Fruit fly (Drosophila melanogaster): ENCODE data around the gene Amt.

Gene Amt

dm6 chr3R:15225279-15225730, 23.6 kb downstream of the Amt start, which contains the start of the genes CG31344 and Caf1-55 (continued):
- TF ChIP-seq tna (GFP tag; IDR thresholded peaks at IDR 0.05; ENCODE audit: partially characterized antibody) (peak; percentile 44; the same call in 1 of the 2 replicates), CG2116 (GFP tag; optimal IDR thresholded peaks at IDR 0.05) (peak; percentile 85), nau (GFP tag; optimal IDR thresholded peaks at IDR 0.05) (no peak), zfh2 (GFP tag; optimal IDR thresholded peaks at IDR 0.05) (peak; percentile 35), Stat92E (GFP tag; optimal IDR thresholded peaks at IDR 0.05) (peak in 1 of 3 experiments; percentile 69), stwl (tag; optimal IDR thresholded peaks at IDR 0.05) (peak; percentile 69), CG12299 (tag; optimal IDR thresholded peaks at IDR 0.05) (peak; percentile 2), ATbp (GFP tag; optimal IDR thresholded peaks at IDR 0.05) (no peak), CG17568 (GFP tag; optimal IDR thresholded peaks at IDR 0.05) (no peak)

- TF ChIP-seq Lim3 (GFP tag; IDR thresholded peaks at IDR 0.05) (no peak), row (GFP tag; IDR thresholded peaks at IDR 0.05) (no peak), fd102C (GFP tag; optimal IDR thresholded peaks at IDR 0.05) (no peak), CG6791 (GFP tag; IDR thresholded peaks at IDR 0.05; ENCODE audit: partially characterized antibody) (no peak), disco-r (GFP tag; optimal IDR thresholded peaks at IDR 0.05) (no peak), CG9215 (GFP tag; IDR thresholded peaks at IDR 0.05) (no peak), sug (tag; optimal IDR thresholded peaks at IDR 0.05) (no peak), CG31441 (GFP tag; IDR thresholded peaks at IDR 0.05) (no peak), abd-A (tag; optimal IDR thresholded peaks at IDR 0.05) (no peak), Rx (GFP tag; IDR thresholded peaks at IDR 0.05) (no peak), Chrac-16 (GFP tag; optimal IDR thresholded peaks at IDR 0.05) (no peak), CG13123 (GFP tag; optimal IDR thresholded peaks at IDR 0.05) (no peak), CG2116 (GFP tag; optimal IDR thresholded peaks at IDR 0.05) (peak; percentile 19), lbe (GFP tag; optimal IDR thresholded peaks at IDR 0.05) (no peak), CG9797 (GFP tag; optimal IDR thresholded peaks at IDR 0.05) (peak; percentile 48), Hey (tag; optimal IDR thresholded peaks at IDR 0.05) (no peak), z (GFP tag; IDR thresholded peaks at IDR 0.05) (no peak), nerfin-1 (tag; optimal IDR thresholded peaks at IDR 0.05) (no peak), dan (GFP tag; IDR thresholded peaks at IDR 0.05) (no peak), fd3F (GFP tag; optimal IDR thresholded peaks at IDR 0.05) (no peak), CG10147 (GFP tag; optimal IDR thresholded peaks at IDR 0.05) (no peak), CG12219 (GFP tag; optimal IDR thresholded peaks at IDR 0.05) (no peak), MBD-R2 (GFP tag; IDR thresholded peaks at IDR 0.05) (peak; percentile 70), croc (GFP tag; conservative IDR thresholded peaks at IDR 0.05) (no peak), BEAF-32 (GFP tag; optimal IDR thresholded peaks at IDR 0.05) (peak; percentile 14), aop (GFP tag; IDR thresholded peaks at IDR 0.05) (no peak), fu2 (GFP tag; optimal IDR thresholded peaks at IDR 0.05) (no peak), Deaf1 (tag; optimal IDR thresholded peaks at IDR 0.05) (no peak), sens (GFP tag) (peak; percentile 42), Dp (GFP tag; optimal IDR thresholded peaks at IDR 0.05) (peak; percentile 67), trh (GFP tag; optimal IDR thresholded peaks at IDR 0.05) (no peak), CG43689 (GFP tag; IDR thresholded peaks at IDR 0.05) (no peak), Sox100B (GFP tag; optimal IDR thresholded peaks at IDR 0.05) (no peak), CG2199 (GFP tag; IDR thresholded peaks at IDR 0.05) (no peak), oc (tag; optimal IDR thresholded peaks at IDR 0.05) (no peak), CG7556 (GFP tag; optimal IDR thresholded peaks at IDR 0.05) (no peak), pita (GFP tag; optimal IDR thresholded peaks at IDR 0.05) (no peak), CG10321 (GFP tag; IDR thresholded peaks at IDR 0.05) (no peak), TFAM (GFP tag; optimal IDR thresholded peaks at IDR 0.05) (no peak), Ets97D (GFP tag; optimal IDR thresholded peaks at IDR 0.05) (peak; percentile 4), CG10267 (tag; optimal IDR thresholded peaks at IDR 0.05) (peak; percentile 10), dimm (GFP tag; IDR thresholded peaks at IDR 0.05) (no peak)
Observed at dm6 chr3R:15222973-15223372, 26.0 kb downstream of the Amt start, which contains the start of gene Polr2G. Gene Polr2G (minus strand): TSS chr3R:15223180.

Data from whole organism, embryonic.